Comparison of ENCODE assay signal across 1 worm cellular context in genomic region chrV:6017630-6018029, ce11.
TF ChIP-seq lines count a peak whose summit lies in the region.

Gene rpt-2, minus strand, starts transcription at chrV:6017669.
Gene aps-1, plus strand, starts transcription at chrV:6017970.

TF ChIP-seq in whole organism, L1 larva, 84 proteins besides CTCF, POLR2A, EP300 and RAD21 (continued from another document):
- no peak for TF ChIP-seq Y116A8C.19 (tag; optimal IDR thresholded peaks at IDR 0.05; lab: Kevin White, UChicago; ENCODE audit: borderline replicate concordance)
- TF ChIP-seq efl-1 (optimal IDR thresholded peaks at IDR 0.05; lab: Kevin White, UChicago), result peak; percentile 87
- peak; percentile 83 to 98 for TF ChIP-seq efl-1 (GFP tag; optimal IDR thresholded peaks at IDR 0.05 in 1 of 2; lab: Kevin White, UChicago)
- TF ChIP-seq ets-5 (GFP tag; IDR thresholded peaks at IDR 0.05; lab: Robert Waterston, UW), result no peak
- peak; percentile 75 for TF ChIP-seq nhr-77 (tag; optimal IDR thresholded peaks at IDR 0.05; lab: Kevin White, UChicago)
- peak; percentile 44; the same call in 1 of the 2 replicates for TF ChIP-seq grh-1 (GFP tag; IDR thresholded peaks at IDR 0.05; lab: Robert Waterston, UW)
- TF ChIP-seq irx-1 (tag; optimal IDR thresholded peaks at IDR 0.05; lab: Kevin White, UChicago), result peak; percentile 81
- no peak for TF ChIP-seq alr-1 (tag; optimal IDR thresholded peaks at IDR 0.05; lab: Kevin White, UChicago; ENCODE audit: borderline replicate concordance)
- no peak for TF ChIP-seq nhr-76 (tag; optimal IDR thresholded peaks at IDR 0.05; lab: Kevin White, UChicago)
- peak in 2 of 6 experiments; percentile 64 to 87 for TF ChIP-seq elt-3 (tag; optimal IDR thresholded peaks at IDR 0.05; lab: Kevin White, UChicago)
- peak; percentile 81 for TF ChIP-seq lin-13 (GFP tag; optimal IDR thresholded peaks at IDR 0.05; lab: Kevin White, UChicago)
- TF ChIP-seq mep-1 (tag; optimal IDR thresholded peaks at IDR 0.05; lab: Kevin White, UChicago), result peak; percentile 96
- TF ChIP-seq sup-37 (GFP tag; optimal IDR thresholded peaks at IDR 0.05; lab: Kevin White, UChicago), result no peak
- no peak for TF ChIP-seq nhr-84 (tag; optimal IDR thresholded peaks at IDR 0.05; lab: Kevin White, UChicago)
- TF ChIP-seq hlh-17 (GFP tag; optimal IDR thresholded peaks at IDR 0.05; lab: Kevin White, UChicago; ENCODE audit: borderline replicate concordance), result no peak
- TF ChIP-seq ceh-63 (GFP tag; optimal IDR thresholded peaks at IDR 0.05; lab: Kevin White, UChicago), result no peak
- TF ChIP-seq hpl-2 (GFP tag; optimal IDR thresholded peaks at IDR 0.05; lab: Kevin White, UChicago), result peak; percentile 47
- peak; percentile 57 for TF ChIP-seq jun-1 (tag; optimal IDR thresholded peaks at IDR 0.05; lab: Kevin White, UChicago)
- peak; percentile 85 for TF ChIP-seq nhr-19 (GFP tag; conservative IDR thresholded peaks at IDR 0.05; lab: Robert Waterston, UW)
- TF ChIP-seq tbx-2 (tag; optimal IDR thresholded peaks at IDR 0.05; lab: Kevin White, UChicago), result peak; percentile 88
- peak; percentile 15 for TF ChIP-seq elt-2 (tag; optimal IDR thresholded peaks at IDR 0.05; lab: Kevin White, UChicago)
- no peak for TF ChIP-seq unc-62 (GFP tag; optimal IDR thresholded peaks at IDR 0.05; lab: Kevin White, UChicago)
- TF ChIP-seq mdl-1 (tag; optimal IDR thresholded peaks at IDR 0.05; lab: Kevin White, UChicago), result peak in 1 of 2 experiments; percentile 80
